Worm (Caenorhabditis elegans): ENCODE data around the gene C33C12.12.
A peak's percentile ranks its signal among the peaks of the same experiment; 100 is the strongest.

C33C12.12 gene

ce11 chrII:2206064-2206722 lies 36.2 kb upstream of the C33C12.12 start:
- peak; percentile 94 for TF ChIP-seq dsc-1 (tag; optimal IDR thresholded peaks at IDR 0.05)
- TF ChIP-seq lsy-2 (tag; optimal IDR thresholded peaks at IDR 0.05): no peak
- TF ChIP-seq fkh-4 (tag; optimal IDR thresholded peaks at IDR 0.05; ENCODE audit: borderline replicate concordance): peak; percentile 78

ce11 chrII:2204077-2204476 lies 34.1 kb upstream of the C33C12.12 start, which contains the start of gene Y59C2A.2:
Gene Y59C2A.2 (minus strand): TSS chrII:2204137.
- TF ChIP-seq nhr-20 (tag; optimal IDR thresholded peaks at IDR 0.05) (peak; percentile 15), pag-3 (tag; optimal IDR thresholded peaks at IDR 0.05; ENCODE audit: borderline replicate concordance, insufficient read depth) (no peak), egl-13 (tag; optimal IDR thresholded peaks at IDR 0.05) (no peak), mdl-1 (tag; optimal IDR thresholded peaks at IDR 0.05) (peak in 1 of 2 experiments; percentile 22), pax-3 (tag; optimal IDR thresholded peaks at IDR 0.05) (peak; percentile 16), C04F5.9 (tag; optimal IDR thresholded peaks at IDR 0.05) (no peak), jun-1 (tag; optimal IDR thresholded peaks at IDR 0.05) (peak; percentile 6), nhr-85 (tag) (peak; percentile 61), fkh-8 (tag; optimal IDR thresholded peaks at IDR 0.05) (peak; percentile 23), ztf-11 (tag; optimal IDR thresholded peaks at IDR 0.05) (no peak), lin-35 (GFP tag; optimal IDR thresholded peaks at IDR 0.05) (peak; percentile 93 to 97), dpl-1 (GFP tag; optimal IDR thresholded peaks at IDR 0.05) (peak; percentile 88 to 94 (median 93)), efl-1 (optimal IDR thresholded peaks at IDR 0.05) (peak; percentile 94 to 96), efl-1 (GFP tag; optimal IDR thresholded peaks at IDR 0.05 in 1 of 2) (peak; percentile 95 to 99), blmp-1 (tag; optimal IDR thresholded peaks at IDR 0.05) (peak; percentile 25), hpl-2 (GFP tag; optimal IDR thresholded peaks at IDR 0.05) (no peak), mep-1 (tag; optimal IDR thresholded peaks at IDR 0.05) (peak; percentile 19), nhr-76 (tag; optimal IDR thresholded peaks at IDR 0.05) (no peak), lin-14 (GFP tag; optimal IDR thresholded peaks at IDR 0.05) (peak; percentile 36), C16A3.4 (tag; optimal IDR thresholded peaks at IDR 0.05) (peak; percentile 58), sptf-1 (tag; optimal IDR thresholded peaks at IDR 0.05) (no peak), aly-2 (tag; optimal IDR thresholded peaks at IDR 0.05) (peak; percentile 39), unc-130 (tag; optimal IDR thresholded peaks at IDR 0.05) (no peak), grh-1 (GFP tag; IDR thresholded peaks at IDR 0.05) (0 out of 2 replicates have a peak, but pooled peaks have one; percentile 32), snpc-4 (tag; optimal IDR thresholded peaks at IDR 0.05) (no peak), nhr-237 (tag; optimal IDR thresholded peaks at IDR 0.05) (no peak), nhr-84 (tag; optimal IDR thresholded peaks at IDR 0.05) (no peak), elt-2 (tag; optimal IDR thresholded peaks at IDR 0.05) (no peak), efl-3 (GFP tag; optimal IDR thresholded peaks at IDR 0.05) (no peak), hlh-17 (GFP tag; optimal IDR thresholded peaks at IDR 0.05; ENCODE audit: borderline replicate concordance) (no peak), unc-86 (tag; optimal IDR thresholded peaks at IDR 0.05) (peak; percentile 4), swsn-7 (tag; optimal IDR thresholded peaks at IDR 0.05) (peak; percentile 18), sox-4 (tag; optimal IDR thresholded peaks at IDR 0.05) (no peak), ceh-82 (tag; optimal IDR thresholded peaks at IDR 0.05) (peak; percentile 2 to 74 (median 24)), fkh-4 (tag; optimal IDR thresholded peaks at IDR 0.05; ENCODE audit: borderline replicate concordance) (no peak), sup-37 (GFP tag; optimal IDR thresholded peaks at IDR 0.05) (no peak), isw-1 (GFP tag; IDR thresholded peaks at IDR 0.05) (peak; percentile 22; the same call in 1 of the 2 replicates), vab-15 (tag; optimal IDR thresholded peaks at IDR 0.05) (peak; percentile 39), nhr-71 (tag; optimal IDR thresholded peaks at IDR 0.05) (no peak), dsc-1 (tag; optimal IDR thresholded peaks at IDR 0.05) (peak; percentile 31), ces-1 (GFP tag; optimal IDR thresholded peaks at IDR 0.05) (no peak), fos-1 (tag; optimal IDR thresholded peaks at IDR 0.05) (no peak), mab-9 (GFP tag; IDR thresholded peaks at IDR 0.05) (no peak), skn-1 (tag; optimal IDR thresholded peaks at IDR 0.05) (peak; percentile 42), ceh-88 (GFP tag; IDR thresholded peaks at IDR 0.05) (no peak), irx-1 (tag; optimal IDR thresholded peaks at IDR 0.05) (peak; percentile 29), lin-15B (tag; optimal IDR thresholded peaks at IDR 0.05) (peak; percentile 26), tbx-2 (tag; optimal IDR thresholded peaks at IDR 0.05) (peak; percentile 45), nhr-28 (tag; optimal IDR thresholded peaks at IDR 0.05) (no peak)
